Worm (Caenorhabditis elegans): Measurements from ENCODE around the gene unc-26.

The unc-26 gene

DNA sequence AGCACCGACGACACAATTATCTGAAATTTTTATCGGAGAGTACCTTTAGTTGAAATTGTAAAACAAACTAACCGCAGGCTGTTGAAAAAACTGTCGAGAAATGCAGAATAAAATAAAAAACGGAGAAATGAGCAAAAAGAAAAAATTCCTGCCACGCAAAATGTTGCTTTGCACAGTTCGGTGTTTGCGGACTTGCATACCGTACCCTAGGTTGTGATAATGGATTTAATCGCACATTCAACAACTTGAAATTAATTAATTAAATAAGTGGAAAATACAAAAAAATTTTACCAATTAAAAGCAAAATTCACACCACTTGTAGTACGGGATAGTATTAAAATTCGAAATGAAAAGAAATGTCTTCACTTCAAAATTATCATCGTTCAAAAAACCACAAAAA, 40.9 kb downstream of the unc-26 start:
- no peak for TF ChIP-seq unc-62 (GFP tag; optimal IDR thresholded peaks at IDR 0.05)

DNA sequence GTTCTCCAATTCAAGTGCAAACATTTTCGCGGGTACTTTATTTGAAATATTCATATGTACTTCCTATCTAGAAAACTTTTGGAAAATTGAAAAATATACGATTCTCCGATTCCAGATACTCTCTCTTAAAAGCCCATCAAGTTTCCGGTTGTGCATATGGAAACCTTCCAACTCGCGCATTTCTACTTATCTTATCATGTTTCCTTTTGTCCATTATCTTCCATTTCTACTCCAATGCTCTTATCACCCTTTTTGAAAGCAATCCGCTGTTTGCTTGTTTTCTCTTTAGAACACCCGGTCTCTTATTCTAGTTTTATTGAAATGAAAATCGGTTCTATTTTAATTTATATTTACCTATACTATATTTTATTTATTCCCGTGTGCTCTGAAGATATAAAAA, 50.7 kb downstream of the unc-26 start, which contains the start of gene C48D1.5:
Gene C48D1.5 (plus strand): TSS at position 301 of the 400 bp plus-strand sequence.
- TF ChIP-seq unc-62 (GFP tag; optimal IDR thresholded peaks at IDR 0.05) = no peak

DNA sequence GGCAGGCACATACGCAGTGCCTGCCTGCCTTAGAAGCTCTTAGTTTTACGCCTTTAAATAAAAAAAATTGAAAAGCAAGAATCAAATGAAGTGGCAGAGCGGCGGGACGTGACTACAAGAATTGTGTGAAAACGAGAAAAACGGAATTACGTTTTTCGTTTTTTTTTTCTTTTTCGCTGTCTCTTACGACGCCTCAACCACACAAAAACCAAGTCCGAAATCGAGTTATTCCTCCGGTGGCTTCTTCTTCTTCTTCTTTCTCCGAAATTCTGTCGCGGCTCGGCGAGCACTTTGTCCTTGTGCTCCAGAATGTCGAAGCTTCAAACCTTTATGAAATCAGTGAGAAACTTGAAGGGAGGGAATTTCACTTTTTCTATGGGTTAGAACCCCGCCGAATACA, 51.7 kb downstream of the unc-26 start:
- TF ChIP-seq unc-62 (GFP tag; optimal IDR thresholded peaks at IDR 0.05) = no peak

DNA sequence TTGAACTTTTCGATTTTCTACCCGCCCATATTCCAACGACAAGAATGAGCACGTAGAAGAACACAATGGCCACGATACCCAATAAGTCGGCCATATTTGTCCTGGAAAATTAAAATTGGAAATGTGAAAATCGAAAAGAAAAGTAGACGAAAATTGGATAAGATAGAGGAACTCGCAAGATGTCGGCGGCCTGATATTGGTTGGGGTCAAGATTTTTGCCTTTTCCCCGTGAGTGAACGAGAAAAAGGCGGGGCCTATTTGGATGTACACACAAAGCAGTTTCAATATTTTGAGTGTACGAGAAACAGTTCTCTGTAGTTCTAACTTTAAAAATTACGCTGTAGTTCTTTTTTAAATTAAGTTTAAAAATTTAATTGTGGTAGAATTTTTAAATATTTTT, 57.9 kb downstream of the unc-26 start, which contains the start of gene cho-1:
Gene cho-1 (minus strand): TSS at position 101 of the 400 bp plus-strand sequence.
- TF ChIP-seq unc-62 (GFP tag; optimal IDR thresholded peaks at IDR 0.05) = no peak

All from whole organism, dauer.